Worm (Caenorhabditis elegans) whole organism, L1 larva: ENCODE measurements around the gene nhr-88.
A peak's percentile ranks its signal among the peaks of the same experiment; 100 is the strongest.

Experiments
- C16A3.4 ChIP-seq: fragments of 150-350 bp; optimal IDR thresholded peaks from 2 replicates; lab custom pipeline; 2014; ENCODE audit warnings: missing biosample characterization, missing genetic modification characterization
- aha-1 ChIP-seq: fragments of 150-350 bp; optimal IDR thresholded peaks from 2 replicates; lab custom pipeline; 2014; ENCODE audit warnings: missing biosample characterization, missing genetic modification characterization
- alr-1 ChIP-seq: fragments of 200-800 bp; sonication (Bioruptor generic); optimal IDR thresholded peaks from 2 replicates; lab custom pipeline; 2018; ENCODE audit warnings: borderline replicate concordance, mild to moderate bottlenecking, missing genetic modification characterization, missing compliant biosample characterization
- ama-1 ChIP-seq: fragments of 150-350 bp; optimal IDR thresholded peaks from 2 replicates; lab custom pipeline; 2014
- blmp-1 ChIP-seq: fragments of 150-350 bp; optimal IDR thresholded peaks from 2 replicates; lab custom pipeline; 2014; ENCODE audit warnings: missing biosample characterization, missing genetic modification characterization
- ceh-63 ChIP-seq: fragments of 200-800 bp; sonication (Bioruptor generic); optimal IDR thresholded peaks from 2 replicates; lab custom pipeline; 2018; ENCODE audit warnings: mild to moderate bottlenecking, missing genetic modification characterization, missing compliant biosample characterization
- ceh-8 ChIP-seq: fragments of 200-800 bp; sonication (Bioruptor generic); optimal IDR thresholded peaks from 2 replicates; lab custom pipeline; 2018; ENCODE audit warnings: mild to moderate bottlenecking, missing genetic modification characterization, moderate library complexity, missing compliant biosample characterization
- ceh-82 ChIP-seq, 3 experiments: fragments of 150-350 bp in 1 of 3; sonication (generic microtip) in 2 of 3; optimal IDR thresholded peaks; 2 replicates each; lab custom pipeline; 2014 to 2017; ENCODE audit warnings: missing biosample characterization in 3 of 3, missing genetic modification characterization in 3 of 3
- ceh-90 ChIP-seq: sonication (generic microtip); optimal IDR thresholded peaks from 2 replicates; lab custom pipeline; 2016; ENCODE audit warnings: missing genetic modification characterization, missing compliant biosample characterization
- dpl-1 ChIP-seq, 3 experiments: fragments of 150-350 bp in 2 of 3; sonication (generic microtip) in 1 of 3; optimal IDR thresholded peaks; 2 replicates each; lab custom pipeline; 2014 to 2017; ENCODE audit warnings: missing biosample characterization in 3 of 3, missing genetic modification characterization in 3 of 3, missing genetic modification reagents in 3 of 3
- dsc-1 ChIP-seq: sonication (generic microtip); optimal IDR thresholded peaks from 2 replicates; lab custom pipeline; 2016; ENCODE audit warnings: mild to moderate bottlenecking, missing genetic modification characterization, missing compliant biosample characterization
- efl-1 ChIP-seq, 4 experiments: fragments of 150-350 bp; optimal IDR thresholded peaks in 3 of 4; peaks in 1 of 4; 1 replicate in 1 of 4; 2 replicates in 3 of 4; lab custom pipeline; 2014; ENCODE audit warnings: missing biosample characterization in 2 of 4, missing genetic modification characterization in 2 of 4, missing genetic modification reagents in 2 of 4
- elt-2 ChIP-seq: sonication (generic microtip); optimal IDR thresholded peaks from 2 replicates; lab custom pipeline; 2016; ENCODE audit warnings: missing genetic modification characterization, mild to moderate bottlenecking, inconsistent platforms, missing compliant biosample characterization, missing genetic modification reagents
- elt-3 ChIP-seq, 6 experiments: fragments of 150-350 bp in 1 of 6; sonication (generic microtip); optimal IDR thresholded peaks; 2 replicates each; lab custom pipeline; 2017 to 2018; ENCODE audit warnings: missing biosample characterization in 6 of 6, missing genetic modification characterization in 6 of 6, inconsistent platforms in 1 of 6
- fkh-4 ChIP-seq: sonication (generic microtip); optimal IDR thresholded peaks from 2 replicates; lab custom pipeline; 2016; ENCODE audit warnings: missing compliant biosample characterization, missing genetic modification characterization, borderline replicate concordance
- grh-1 ChIP-seq: fragments of 200-800 bp; sonication (Bioruptor generic); IDR thresholded peaks from 2 replicates; pipeline ENCODE4 v1.3.6; 2022; ENCODE audit warnings: missing genetic modification reagents, missing genetic modification characterization, missing compliant biosample characterization
- hlh-4 ChIP-seq: sonication (generic microtip); optimal IDR thresholded peaks from 2 replicates; lab custom pipeline; 2016; ENCODE audit warnings: mild to moderate bottlenecking, missing genetic modification characterization, missing compliant biosample characterization
- hpl-2 ChIP-seq: fragments of 150-350 bp; optimal IDR thresholded peaks from 2 replicates; lab custom pipeline; 2014; ENCODE audit warnings: missing biosample characterization, missing genetic modification reagents, missing genetic modification characterization
- lin-39 ChIP-seq: fragments of 150-350 bp; optimal IDR thresholded peaks from 2 replicates; lab custom pipeline; 2014; ENCODE audit warnings: missing biosample characterization, missing genetic modification reagents, missing genetic modification characterization
- mef-2 ChIP-seq: fragments of 150-350 bp; optimal IDR thresholded peaks from 2 replicates; lab custom pipeline; 2014; ENCODE audit warnings: missing biosample characterization, missing genetic modification characterization
- nhr-19 ChIP-seq: fragments of 200-800 bp; sonication (Bioruptor generic); conservative IDR thresholded peaks from 2 replicates; pipeline ENCODE4 v1.3.6; 2022; ENCODE audit warnings: missing genetic modification characterization, missing compliant biosample characterization
- nhr-20 ChIP-seq: sonication (generic microtip); optimal IDR thresholded peaks from 2 replicates; lab custom pipeline; 2016; ENCODE audit warnings: mild to moderate bottlenecking, missing genetic modification characterization, missing compliant biosample characterization
- nhr-71 ChIP-seq: sonication (generic microtip); optimal IDR thresholded peaks from 2 replicates; lab custom pipeline; 2016; ENCODE audit warnings: mild to moderate bottlenecking, missing genetic modification characterization, moderate library complexity, missing compliant biosample characterization
- nhr-84 ChIP-seq: sonication (generic microtip); optimal IDR thresholded peaks from 2 replicates; lab custom pipeline; 2017; ENCODE audit warnings: missing biosample characterization, missing genetic modification characterization
- nhr-90 ChIP-seq: sonication (generic microtip); optimal IDR thresholded peaks from 2 replicates; lab custom pipeline; 2016; ENCODE audit warnings: mild to moderate bottlenecking, missing genetic modification characterization, missing compliant biosample characterization; ENCODE audit not compliant: poor library complexity
- rnt-1 ChIP-seq: sonication (generic microtip); optimal IDR thresholded peaks from 2 replicates; lab custom pipeline; 2016; ENCODE audit warnings: mild to moderate bottlenecking, missing genetic modification characterization, moderate library complexity, missing compliant biosample characterization
- snpc-4 ChIP-seq: fragments of 150-350 bp; optimal IDR thresholded peaks from 2 replicates; lab custom pipeline; 2014; ENCODE audit warnings: missing biosample characterization, missing genetic modification characterization
- snu-23 ChIP-seq: sonication (generic microtip); optimal IDR thresholded peaks from 2 replicates; lab custom pipeline; 2016; ENCODE audit warnings: missing genetic modification characterization, missing compliant biosample characterization
- sox-4 ChIP-seq: sonication (generic microtip); optimal IDR thresholded peaks from 2 replicates; lab custom pipeline; 2016; ENCODE audit warnings: missing genetic modification characterization, missing compliant biosample characterization
- swsn-7 ChIP-seq: sonication (generic microtip); optimal IDR thresholded peaks from 2 replicates; lab custom pipeline; 2016; ENCODE audit warnings: missing genetic modification characterization, missing compliant biosample characterization
- tbx-2 ChIP-seq: sonication (generic microtip); optimal IDR thresholded peaks from 2 replicates; lab custom pipeline; 2016; ENCODE audit warnings: missing genetic modification characterization, missing compliant biosample characterization
- tlp-1 ChIP-seq: fragments of 150-350 bp; optimal IDR thresholded peaks from 2 replicates; lab custom pipeline; 2014; ENCODE audit warnings: missing biosample characterization, missing genetic modification characterization
- unc-30 ChIP-seq: sonication (generic microtip); optimal IDR thresholded peaks from 2 replicates; lab custom pipeline; 2017; ENCODE audit warnings: missing biosample characterization, missing genetic modification characterization
- unc-62 ChIP-seq: fragments of 150-350 bp; optimal IDR thresholded peaks from 2 replicates; lab custom pipeline; 2014; ENCODE audit warnings: missing biosample characterization, missing genetic modification reagents, missing genetic modification characterization
- vab-15 ChIP-seq: sonication (generic microtip); optimal IDR thresholded peaks from 2 replicates; lab custom pipeline; 2017; ENCODE audit warnings: missing genotype, mild to moderate bottlenecking, missing genetic modification characterization, missing compliant biosample characterization
- xbp-1 ChIP-seq: sonication (generic microtip); optimal IDR thresholded peaks from 2 replicates; lab custom pipeline; 2016; ENCODE audit warnings: missing genetic modification characterization, missing compliant biosample characterization

nhr-88 gene

ce11 chrII:2931564-2931963, 44.9 kb upstream of the nhr-88 start:
- TF ChIP-seq lin-39 (tag; lab: Kevin White, UChicago), result no peak
- no peak for TF ChIP-seq aha-1 (tag; lab: Kevin White, UChicago)
- no peak for TF ChIP-seq snu-23 (GFP tag; lab: Kevin White, UChicago)
- no peak for TF ChIP-seq ama-1 (lab: Kevin White, UChicago)
- TF ChIP-seq snpc-4, result no peak
- TF ChIP-seq efl-1 (optimal IDR thresholded peaks at IDR 0.05; lab: Kevin White, UChicago), result no peak
- peak in 1 of 2 experiments; percentile 65 for TF ChIP-seq efl-1 (GFP tag; optimal IDR thresholded peaks at IDR 0.05 in 1 of 2; lab: Kevin White, UChicago)
- TF ChIP-seq, all 84 proteins: peak for 1

ce11 chrII:2934354-2934753, 42.1 kb upstream of the nhr-88 start, which contains the start of gene irld-67:
Gene irld-67, minus strand, starts transcription at chrII:2934454.
- no peak for TF ChIP-seq unc-30 (tag; lab: Kevin White, UChicago)
- TF ChIP-seq tlp-1 (tag; lab: Kevin White, UChicago), result no peak
- no peak for TF ChIP-seq elt-2
- no peak for TF ChIP-seq ceh-63 (GFP tag; lab: Kevin White, UChicago)
- no peak for TF ChIP-seq aha-1 (tag; lab: Kevin White, UChicago)
- no peak for TF ChIP-seq dsc-1 (tag; lab: Kevin White, UChicago)
- no peak for TF ChIP-seq ama-1 (lab: Kevin White, UChicago)
- TF ChIP-seq fkh-4 (tag; lab: Kevin White, UChicago), result no peak
- TF ChIP-seq snpc-4, result no peak
- no peak for TF ChIP-seq vab-15 (tag; lab: Kevin White, UChicago)
- no peak for TF ChIP-seq mef-2
- TF ChIP-seq grh-1 (GFP tag; lab: Robert Waterston, UW), result no peak
- no peak for TF ChIP-seq nhr-84 (tag; lab: Kevin White, UChicago)
- no peak for TF ChIP-seq nhr-19
- TF ChIP-seq lin-39 (tag; lab: Kevin White, UChicago), result no peak

- TF ChIP-seq dpl-1 (GFP tag; optimal IDR thresholded peaks at IDR 0.05; lab: Kevin White, UChicago) (no peak), ceh-82 (tag; optimal IDR thresholded peaks at IDR 0.05; lab: Kevin White, UChicago) (no peak), ceh-8 (GFP tag; lab: Kevin White, UChicago) (no peak), rnt-1 (tag; lab: Kevin White, UChicago) (no peak), grh-1 (GFP tag; lab: Robert Waterston, UW) (no peak), tbx-2 (no peak), unc-62 (GFP tag; lab: Kevin White, UChicago) (no peak), C16A3.4 (tag; lab: Kevin White, UChicago) (no peak), snpc-4 (no peak), ceh-63 (GFP tag; lab: Kevin White, UChicago) (no peak), nhr-90 (tag; lab: Kevin White, UChicago) (no peak), hpl-2 (GFP tag; lab: Kevin White, UChicago) (no peak), elt-3 (tag; optimal IDR thresholded peaks at IDR 0.05; lab: Kevin White, UChicago) (no peak), dsc-1 (tag; lab: Kevin White, UChicago) (no peak), ceh-90 (no peak), nhr-20 (no peak), nhr-71 (tag; lab: Kevin White, UChicago) (no peak), hlh-4 (tag; lab: Kevin White, UChicago) (no peak)
Measured at ce11 chrII:2937852-2938251, 38.6 kb upstream of the nhr-88 start, which contains the start of gene irld-65. Gene irld-65, minus strand, starts transcription at chrII:2937952.

ce11 chrII:2939681-2940080, 36.8 kb upstream of the nhr-88 start:
- TF ChIP-seq elt-3 (tag; optimal IDR thresholded peaks at IDR 0.05; lab: Kevin White, UChicago), result no peak
- no peak for TF ChIP-seq ceh-90
- TF ChIP-seq aha-1 (tag; lab: Kevin White, UChicago), result no peak
- no peak for TF ChIP-seq blmp-1 (tag; lab: Kevin White, UChicago)
- no peak for TF ChIP-seq unc-62 (GFP tag; lab: Kevin White, UChicago)
- no peak for TF ChIP-seq alr-1
- no peak for TF ChIP-seq dsc-1 (tag; lab: Kevin White, UChicago)
- no peak for TF ChIP-seq vab-15 (tag; lab: Kevin White, UChicago)
- no peak for TF ChIP-seq hpl-2 (GFP tag; lab: Kevin White, UChicago)
- no peak for TF ChIP-seq sox-4
- no peak for TF ChIP-seq xbp-1 (tag; lab: Kevin White, UChicago)
- no peak for TF ChIP-seq swsn-7 (tag; lab: Kevin White, UChicago)
